Worm (Caenorhabditis elegans) whole organism, young adult: ENCODE data around the gene lron-2.
A peak's percentile ranks its signal among the peaks of the same experiment; 100 is the strongest.

Experiments used
- B0261.1 ChIP-seq: sonication (generic microtip); optimal IDR thresholded peaks from 2 replicates; lab custom pipeline; 2016; ENCODE audit warnings: mild to moderate bottlenecking, missing genetic modification characterization, moderate library complexity, missing compliant biosample characterization
- F37B4.10 ChIP-seq: fragments of 200-800 bp; sonication (Bioruptor generic); IDR thresholded peaks from 2 replicates; pipeline ENCODE4 v1.3.6; 2022; ENCODE audit warnings: missing genetic modification characterization, missing compliant biosample characterization
- F39B2.1 ChIP-seq: fragments of 200-800 bp; sonication (Bioruptor generic); IDR thresholded peaks from 2 replicates; pipeline ENCODE4 v1.3.6; 2022; ENCODE audit warnings: missing genetic modification reagents, missing genetic modification characterization, missing compliant biosample characterization
- F52B5.7 ChIP-seq: sonication (generic microtip); optimal IDR thresholded peaks from 2 replicates; lab custom pipeline; 2016; ENCODE audit warnings: mild to moderate bottlenecking, missing genetic modification characterization, missing compliant biosample characterization
- F55B11.4 ChIP-seq: sonication (generic microtip); optimal IDR thresholded peaks from 2 replicates; lab custom pipeline; 2016; ENCODE audit warnings: missing compliant biosample characterization, missing genetic modification characterization, borderline replicate concordance; ENCODE audit not compliant: insufficient read depth
- F57A8.1 ChIP-seq: fragments of 200-800 bp; sonication (Bioruptor generic); optimal IDR thresholded peaks from 2 replicates; lab custom pipeline; 2018; ENCODE audit warnings: mild to moderate bottlenecking, missing genetic modification characterization, moderate library complexity, missing compliant biosample characterization
- K11D2.4 ChIP-seq: fragments of 200-800 bp; sonication (Bioruptor generic); IDR thresholded peaks from 2 replicates; pipeline ENCODE4 v1.3.6; 2022; ENCODE audit warnings: missing genetic modification reagents, missing genetic modification characterization, missing compliant biosample characterization
- Y67H2A.10 ChIP-seq: fragments of 200-800 bp; sonication (Bioruptor generic); conservative IDR thresholded peaks from 2 replicates; pipeline ENCODE4 v1.3.6; 2022; ENCODE audit warnings: missing genetic modification reagents, missing genetic modification characterization, missing compliant biosample characterization
- ZK185.1 ChIP-seq: sonication (generic microtip); optimal IDR thresholded peaks from 2 replicates; lab custom pipeline; 2016; ENCODE audit warnings: mild to moderate bottlenecking, missing genetic modification characterization, missing compliant biosample characterization; ENCODE audit not compliant: poor library complexity, severe bottlenecking
- attf-5 ChIP-seq: fragments of 200-800 bp; sonication (Bioruptor generic); optimal IDR thresholded peaks from 2 replicates; lab custom pipeline; 2018; ENCODE audit warnings: mild to moderate bottlenecking, missing genetic modification characterization, missing compliant biosample characterization
- bed-1 ChIP-seq: fragments of 200-800 bp; sonication (Bioruptor generic); IDR thresholded peaks from 2 replicates; pipeline ENCODE4 v1.3.6; 2022; ENCODE audit warnings: missing genetic modification reagents, missing genetic modification characterization, missing compliant biosample characterization
- bed-2 ChIP-seq: fragments of 200-800 bp; sonication (Bioruptor generic); IDR thresholded peaks from 2 replicates; pipeline ENCODE4 v1.3.6; 2022; ENCODE audit warnings: missing genetic modification reagents, missing genetic modification characterization, missing compliant biosample characterization
- cebp-2 ChIP-seq: fragments of 200-800 bp; sonication (Bioruptor generic); IDR thresholded peaks from 2 replicates; pipeline ENCODE4 v1.3.6; 2022; ENCODE audit warnings: missing genetic modification characterization, missing compliant biosample characterization
- ceh-40 ChIP-seq: fragments of 200-800 bp; sonication (Bioruptor generic); IDR thresholded peaks from 2 replicates; pipeline ENCODE4 v1.3.6; 2022; ENCODE audit warnings: missing genetic modification characterization, missing compliant biosample characterization
- die-1 ChIP-seq: sonication (generic microtip); optimal IDR thresholded peaks from 2 replicates; lab custom pipeline; 2016; ENCODE audit warnings: missing genotype, mild to moderate bottlenecking, missing genetic modification characterization, missing compliant biosample characterization
- dpff-1 ChIP-seq: sonication (generic microtip); optimal IDR thresholded peaks from 2 replicates; lab custom pipeline; 2017; ENCODE audit warnings: mild to moderate bottlenecking, missing genetic modification characterization, missing compliant biosample characterization
- gei-17 ChIP-seq: fragments of 200-800 bp; sonication (Bioruptor generic); optimal IDR thresholded peaks from 2 replicates; lab custom pipeline; 2018; ENCODE audit warnings: mild to moderate bottlenecking, missing genetic modification characterization, missing compliant biosample characterization
- hlh-12 ChIP-seq: sonication (generic microtip); optimal IDR thresholded peaks from 2 replicates; lab custom pipeline; 2016; ENCODE audit warnings: missing genetic modification characterization, missing compliant biosample characterization
- hmg-1.2 ChIP-seq: fragments of 200-800 bp; sonication (Bioruptor generic); IDR thresholded peaks from 2 replicates; pipeline ENCODE4 v1.3.6; 2022; ENCODE audit warnings: missing genetic modification reagents, missing genetic modification characterization, missing compliant biosample characterization
- hrde-1 ChIP-seq: sonication (generic microtip); optimal IDR thresholded peaks from 2 replicates; lab custom pipeline; 2016; ENCODE audit warnings: missing genetic modification characterization, mild to moderate bottlenecking, missing compliant biosample characterization, moderate library complexity, missing genotype, missing genetic modification reagents, borderline replicate concordance
- hsf-1 ChIP-seq: fragments of 200-800 bp; sonication (Bioruptor generic); IDR thresholded peaks from 2 replicates; pipeline ENCODE4 v1.3.6; 2022; ENCODE audit warnings: missing genetic modification reagents, missing genetic modification characterization, missing compliant biosample characterization
- lin-26 ChIP-seq: fragments of 200-800 bp; sonication (Bioruptor generic); IDR thresholded peaks from 2 replicates; pipeline ENCODE4 v1.3.6; 2022; ENCODE audit warnings: missing genetic modification reagents, missing genetic modification characterization, missing compliant biosample characterization
- madf-6 ChIP-seq: fragments of 200-800 bp; sonication (Bioruptor generic); IDR thresholded peaks from 2 replicates; pipeline ENCODE4 v1.3.6; 2022; ENCODE audit warnings: missing genetic modification reagents, missing genetic modification characterization, missing compliant biosample characterization
- mcd-1 ChIP-seq: fragments of 200-800 bp; sonication (Bioruptor generic); IDR thresholded peaks from 2 replicates; pipeline ENCODE4 v1.3.6; 2022; ENCODE audit warnings: missing genetic modification reagents, missing genetic modification characterization, missing compliant biosample characterization
- mxl-1 ChIP-seq: sonication (generic microtip); optimal IDR thresholded peaks from 2 replicates; lab custom pipeline; 2016; ENCODE audit warnings: missing genetic modification characterization, missing compliant biosample characterization
- nfya-1 ChIP-seq: sonication (generic microtip); optimal IDR thresholded peaks from 2 replicates; lab custom pipeline; 2017; ENCODE audit warnings: antibody characterized with exemption, missing compliant biosample characterization, missing genetic modification characterization, borderline replicate concordance; ENCODE audit not compliant: insufficient read depth
- nhr-120 ChIP-seq: fragments of 200-800 bp; sonication (Bioruptor generic); IDR thresholded peaks from 2 replicates; pipeline ENCODE4 v1.3.6; 2022; ENCODE audit warnings: missing genetic modification characterization, missing compliant biosample characterization
- nhr-179 ChIP-seq: sonication (generic microtip); optimal IDR thresholded peaks from 2 replicates; lab custom pipeline; 2016; ENCODE audit warnings: mild to moderate bottlenecking, missing genetic modification characterization, missing compliant biosample characterization
- rec-8 ChIP-seq, 2 experiments: sonication (generic microtip); optimal IDR thresholded peaks; 2 replicates each; lab custom pipeline; 2016; ENCODE audit warnings: mild to moderate bottlenecking in 2 of 2, missing genetic modification characterization in 2 of 2, missing genetic modification reagents in 2 of 2, missing genotype in 2 of 2, missing biosample characterization in 1 of 2, missing compliant biosample characterization in 1 of 2, moderate library complexity in 1 of 2
- rpc-1 ChIP-seq, 2 experiments: fragments of 150-350 bp in 1 of 2; sonication (generic microtip) in 1 of 2; optimal IDR thresholded peaks; 2 replicates each; lab custom pipeline; 2014 to 2018; ENCODE audit warnings: missing biosample characterization in 1 of 2, missing genetic modification characterization in 1 of 2, missing genetic modification reagents in 1 of 2, missing genotype in 1 of 2
- sdz-38 ChIP-seq: sonication (generic microtip); optimal IDR thresholded peaks from 2 replicates; lab custom pipeline; 2016; ENCODE audit warnings: missing genotype, missing genetic modification characterization, missing compliant biosample characterization
- sea-2 ChIP-seq: fragments of 200-800 bp; sonication (Bioruptor generic); IDR thresholded peaks from 2 replicates; pipeline ENCODE4 v1.3.6; 2022; ENCODE audit warnings: missing genetic modification characterization, missing compliant biosample characterization
- snpc-4 ChIP-seq, 5 experiments: fragments of 150-350 bp in 1 of 5; sonication (generic microtip) in 4 of 5; optimal IDR thresholded peaks; 2 replicates each; lab custom pipeline; 2014 to 2018; ENCODE audit warnings: missing genetic modification characterization in 5 of 5, missing biosample characterization in 3 of 5, antibody characterized with exemption in 2 of 5, mild to moderate bottlenecking in 2 of 5, missing compliant biosample characterization in 2 of 5, missing genotype in 2 of 5, moderate library complexity in 2 of 5, missing genetic modification reagents in 1 of 5
- tbp1 ChIP-seq: fragments of 200-800 bp; sonication (Bioruptor generic); optimal IDR thresholded peaks from 2 replicates; lab custom pipeline; 2018; ENCODE audit warnings: mild to moderate bottlenecking, missing genetic modification characterization, missing compliant biosample characterization
- tbx-9 ChIP-seq: sonication (generic microtip); optimal IDR thresholded peaks from 2 replicates; lab custom pipeline; 2016; ENCODE audit warnings: borderline replicate concordance, missing genetic modification characterization, inconsistent platforms, missing compliant biosample characterization
- unc-62 ChIP-seq: fragments of 150-350 bp; optimal IDR thresholded peaks from 2 replicates; lab custom pipeline; 2014; ENCODE audit warnings: missing biosample characterization, missing genetic modification reagents, missing genetic modification characterization
- zim-3 ChIP-seq: sonication (generic microtip); optimal IDR thresholded peaks from 2 replicates; lab custom pipeline; 2017; ENCODE audit warnings: mild to moderate bottlenecking, missing genetic modification characterization, moderate library complexity, missing compliant biosample characterization
- ztf-25 ChIP-seq: fragments of 200-800 bp; sonication (Bioruptor generic); IDR thresholded peaks from 2 replicates; pipeline ENCODE4 v1.3.6; 2022; ENCODE audit warnings: missing genetic modification reagents, missing genetic modification characterization, missing compliant biosample characterization
- ztf-28 ChIP-seq: fragments of 200-800 bp; sonication (Bioruptor generic); IDR thresholded peaks from 2 replicates; pipeline ENCODE4 v1.3.6; 2022; ENCODE audit warnings: missing genetic modification reagents, missing genetic modification characterization, missing compliant biosample characterization

lron-2 gene

DNA sequence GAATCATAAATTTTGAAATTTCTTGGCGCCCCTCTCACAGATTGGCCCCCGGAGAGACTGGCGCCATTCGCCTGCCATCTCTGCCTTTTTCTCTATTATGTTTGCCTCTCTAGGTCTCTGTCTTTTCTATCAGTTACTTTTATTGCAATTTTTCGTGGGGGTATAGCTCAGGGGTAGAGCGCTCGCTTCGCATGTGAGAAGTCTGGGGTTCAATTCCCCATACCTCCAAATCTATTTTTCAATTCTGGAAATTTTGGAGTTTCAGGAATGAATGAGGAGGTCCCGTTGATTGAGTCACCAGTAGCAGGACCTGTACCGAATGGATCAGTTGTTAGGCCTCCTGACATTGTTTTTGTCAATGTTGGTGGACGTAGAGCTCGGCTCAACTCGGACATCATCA lies 30.7 kb upstream of the lron-2 start, which contains the start of gene kvs-3 (continued):
- TF ChIP-seq die-1 (tag; lab: Kevin White, UChicago) (peak; percentile 85), mxl-1 (tag; lab: Kevin White, UChicago) (peak; percentile 73), rec-8 (tag; optimal IDR thresholded peaks at IDR 0.05; lab: Kevin White, UChicago) (peak; percentile 73 to 77), hsf-1 (GFP tag; lab: Robert Waterston, UW) (peak; percentile 74; the same call in 1 of the 2 replicates), ZK185.1 (peak; percentile 80), madf-6 (GFP tag; lab: Robert Waterston, UW) (no peak; the same call in 1 of the 2 replicates), F55B11.4 (tag; lab: Kevin White, UChicago) (no peak), bed-2 (GFP tag; lab: Robert Waterston, UW) (0 out of 2 replicates have a peak, but pooled peaks have one; percentile 40), ztf-28 (peak; percentile 92), nhr-179 (tag; lab: Kevin White, UChicago) (peak; percentile 46), F52B5.7 (tag; lab: Kevin White, UChicago) (no peak), lin-26 (no peak; the same call in 1 of the 2 replicates), Y67H2A.10 (GFP tag; lab: Robert Waterston, UW) (peak; percentile 50; the same call in 1 of the 2 replicates), rpc-1 (optimal IDR thresholded peaks at IDR 0.05; lab: Kevin White, UChicago) (peak; percentile 85), rpc-1 (tag; optimal IDR thresholded peaks at IDR 0.05; lab: Kevin White, UChicago) (peak; percentile 94), bed-1 (GFP tag; lab: Robert Waterston, UW) (0 out of 2 replicates have a peak, but pooled peaks have one; percentile 14), F39B2.1 (GFP tag; lab: Robert Waterston, UW) (peak; percentile 90; the same call in 1 of the 2 replicates)

DNA sequence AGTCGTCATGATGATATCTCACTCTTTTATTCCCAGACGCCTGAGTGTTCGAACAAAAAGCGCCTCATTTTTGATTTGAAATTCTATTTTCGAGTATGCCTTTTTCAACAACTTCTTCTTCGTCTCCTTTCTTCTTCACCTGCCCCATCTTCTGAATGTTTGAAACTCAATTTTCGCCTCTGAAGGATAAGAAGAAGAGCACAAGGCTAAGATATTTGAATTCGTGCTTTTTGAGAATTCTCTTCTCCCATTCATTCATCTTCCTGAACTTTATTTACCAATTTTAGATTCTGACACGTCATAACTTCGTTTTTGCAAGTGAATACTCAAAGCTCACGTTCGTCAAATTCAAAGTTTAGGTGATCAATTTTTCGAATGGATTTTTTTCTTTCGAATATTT lies 29.6 kb upstream of the lron-2 start:
- TF ChIP-seq tbx-9 (tag; lab: Kevin White, UChicago): no peak
- TF ChIP-seq dpff-1 (tag; lab: Kevin White, UChicago): no peak
- no peak for TF ChIP-seq K11D2.4 (GFP tag; lab: Robert Waterston, UW)
- TF ChIP-seq ztf-25: no peak
- TF ChIP-seq F57A8.1 (GFP tag; lab: Kevin White, UChicago): no peak
- TF ChIP-seq ceh-40 (GFP tag; lab: Robert Waterston, UW): no peak
- no peak for TF ChIP-seq ztf-28
- no peak for TF ChIP-seq sdz-38 (tag; lab: Kevin White, UChicago)
- no peak for TF ChIP-seq tbp1 (GFP tag; lab: Kevin White, UChicago)
- no peak for TF ChIP-seq nhr-120
- no peak for TF ChIP-seq unc-62 (GFP tag; lab: Kevin White, UChicago)
- no peak for TF ChIP-seq gei-17 (GFP tag; lab: Kevin White, UChicago)
- TF ChIP-seq zim-3 (tag; lab: Kevin White, UChicago): no peak
- TF ChIP-seq nfya-1 (tag; lab: Kevin White, UChicago): no peak
- TF ChIP-seq attf-5: no peak

DNA sequence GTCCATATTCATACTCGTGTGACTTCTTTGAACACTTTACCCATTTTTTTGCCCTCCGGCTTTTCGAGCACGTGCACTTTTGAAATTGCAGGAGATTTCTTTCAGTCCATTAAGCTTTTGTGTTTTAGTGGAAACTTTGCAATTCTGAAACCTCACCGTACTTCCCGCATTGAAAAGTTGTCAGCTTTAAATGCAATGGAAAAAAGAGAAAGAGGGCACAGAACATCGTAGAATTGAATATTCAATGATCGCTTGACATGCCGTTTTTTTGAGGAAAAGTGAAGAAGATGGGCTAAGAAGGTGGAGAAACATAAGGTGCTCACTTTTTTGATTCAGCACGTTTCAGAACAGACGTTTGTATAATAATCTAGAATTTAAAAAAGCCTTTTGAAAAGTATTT lies 27.0 kb upstream of the lron-2 start:
- TF ChIP-seq sdz-38 (tag; lab: Kevin White, UChicago) (no peak), mcd-1 (GFP tag; lab: Robert Waterston, UW) (no peak), zim-3 (tag; lab: Kevin White, UChicago) (no peak), hmg-1.2 (GFP tag; lab: Robert Waterston, UW) (no peak), tbx-9 (tag; lab: Kevin White, UChicago) (no peak), F37B4.10 (GFP tag; lab: Robert Waterston, UW) (no peak), dpff-1 (tag; lab: Kevin White, UChicago) (no peak), hrde-1 (tag; lab: Kevin White, UChicago) (no peak), hlh-12 (tag; lab: Kevin White, UChicago) (no peak), B0261.1 (tag; lab: Kevin White, UChicago) (no peak), bed-2 (GFP tag; lab: Robert Waterston, UW) (no peak), sea-2 (GFP tag; lab: Robert Waterston, UW) (no peak), cebp-2 (GFP tag; lab: Robert Waterston, UW) (no peak), snpc-4 (GFP tag; optimal IDR thresholded peaks at IDR 0.05; lab: Kevin White, UChicago) (no peak), snpc-4 (tag; optimal IDR thresholded peaks at IDR 0.05; lab: Kevin White, UChicago) (no peak)
